Fruit fly (Drosophila melanogaster): ENCODE results near the gene Met.

Gene Met

DNA sequence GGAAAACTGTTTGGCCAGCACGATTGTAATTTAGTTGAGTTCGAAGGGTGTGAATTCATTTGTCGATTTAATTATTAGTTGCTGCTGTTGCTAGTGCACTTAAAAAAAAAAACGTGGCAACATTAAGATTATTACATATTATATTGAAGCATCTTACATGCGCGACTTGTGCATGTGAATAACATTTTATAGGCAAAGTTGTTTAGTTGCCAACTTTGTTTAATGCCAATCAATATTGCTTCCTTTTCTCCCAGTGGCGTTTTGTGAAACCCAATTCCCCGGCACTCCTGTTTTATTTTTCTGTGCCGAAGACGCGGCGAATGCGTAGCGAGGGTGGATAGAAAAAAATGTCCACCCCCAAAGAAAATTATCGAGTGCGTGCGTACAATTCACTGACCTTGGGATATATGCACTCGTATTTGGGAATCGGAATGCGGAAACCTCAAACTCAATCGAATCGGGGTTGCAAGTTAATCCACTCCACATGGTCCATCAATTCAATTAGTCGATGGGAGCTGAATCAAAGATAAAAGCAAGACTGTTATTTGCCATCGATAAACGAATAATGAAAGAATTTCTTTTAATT is 13.2 kb downstream of the Met start (continued):
- TF ChIP-seq CG7987 (GFP tag; optimal IDR thresholded peaks at IDR 0.05) (no peak), CG15514 (GFP tag; optimal IDR thresholded peaks at IDR 0.05) (no peak), chn (GFP tag; optimal IDR thresholded peaks at IDR 0.05) (peak; percentile 72), CG6683 (GFP tag; optimal IDR thresholded peaks at IDR 0.05) (no peak), klu (GFP tag; IDR thresholded peaks at IDR 0.05) (no peak), vnd (GFP tag; IDR thresholded peaks at IDR 0.05; ENCODE audit: partially characterized antibody) (no peak), her (GFP tag; optimal IDR thresholded peaks at IDR 0.05) (no peak)

DNA sequence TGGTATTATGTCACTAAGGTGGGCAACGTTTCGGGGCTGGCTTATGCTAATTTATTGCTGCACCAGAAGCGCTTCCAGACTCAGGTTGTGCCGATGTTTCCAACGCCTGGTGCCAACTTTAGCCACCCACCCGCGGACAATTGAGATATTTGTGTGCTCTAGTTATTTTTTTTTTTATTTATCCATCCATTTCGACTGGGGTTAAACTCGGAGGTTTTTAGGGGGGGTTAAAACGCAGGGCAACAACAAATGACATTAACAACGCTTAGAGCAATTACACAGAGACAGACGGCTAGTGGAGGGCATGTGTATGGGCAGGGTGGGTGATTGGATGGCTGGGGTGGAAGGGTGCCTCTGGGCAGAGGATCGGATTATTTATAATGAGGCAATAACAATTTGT is 15.8 kb downstream of the Met start:
- TF ChIP-seq CG18262 (tag; optimal IDR thresholded peaks at IDR 0.05) (no peak), Ssrp (tag; optimal IDR thresholded peaks at IDR 0.05) (no peak), lbe (GFP tag; optimal IDR thresholded peaks at IDR 0.05) (no peak), Bgb (GFP tag; IDR thresholded peaks at IDR 0.05; ENCODE audit: partially characterized antibody) (no peak), org-1 (GFP tag; optimal IDR thresholded peaks at IDR 0.05) (no peak), gsb-n (tag; optimal IDR thresholded peaks at IDR 0.05) (peak; percentile 2), kni (GFP tag; optimal IDR thresholded peaks at IDR 0.05) (peak; percentile 56), CoRest (tag; optimal IDR thresholded peaks at IDR 0.05) (no peak), sens (GFP tag) (peak; percentile 13), pros (GFP tag; optimal IDR thresholded peaks at IDR 0.05) (peak; percentile 77), bab2 (GFP tag; optimal IDR thresholded peaks at IDR 0.05) (no peak), crol (GFP tag; IDR thresholded peaks at IDR 0.05) (0 out of 2 replicates have a peak, but pooled peaks have one; percentile 13), ac (GFP tag; optimal IDR thresholded peaks at IDR 0.05) (no peak), slbo (GFP tag; IDR thresholded peaks at IDR 0.05) (no peak), CG1529 (GFP tag; optimal IDR thresholded peaks at IDR 0.05) (no peak), CG5953 (GFP tag; IDR thresholded peaks at IDR 0.05) (no peak), eve (GFP tag; optimal IDR thresholded peaks at IDR 0.05) (no peak), CG8478 (optimal IDR thresholded peaks at IDR 0.05) (no peak), CG6254 (GFP tag; optimal IDR thresholded peaks at IDR 0.05) (no peak), sqz (GFP tag; optimal IDR thresholded peaks at IDR 0.05) (peak; percentile 53), oc (tag; optimal IDR thresholded peaks at IDR 0.05) (peak; percentile 51)

dm6 chrX:11633199-11633598 is 17.3 kb downstream of the Met start:
- peak; percentile 40 for TF ChIP-seq CG1603 (tag; optimal IDR thresholded peaks at IDR 0.05)
- 0 out of 3 replicates have a peak, but pooled peaks have one; percentile 7 for TF ChIP-seq row (GFP tag; IDR thresholded peaks at IDR 0.05)
- TF ChIP-seq sens (GFP tag) = peak; percentile 6
- TF ChIP-seq bsh (GFP tag; optimal IDR thresholded peaks at IDR 0.05) = peak in 1 of 2 experiments; percentile 19
- peak; percentile 3 for TF ChIP-seq CG11504 (tag; optimal IDR thresholded peaks at IDR 0.05)

- TF ChIP-seq klu (GFP tag; IDR thresholded peaks at IDR 0.05) (no peak), tna (GFP tag; IDR thresholded peaks at IDR 0.05; ENCODE audit: partially characterized antibody) (no peak), pfk (GFP tag; optimal IDR thresholded peaks at IDR 0.05) (peak; percentile 91), dpn (GFP tag; optimal IDR thresholded peaks at IDR 0.05) (no peak), CG6791 (GFP tag; IDR thresholded peaks at IDR 0.05; ENCODE audit: partially characterized antibody) (0 out of 3 replicates have a peak, but pooled peaks have one; percentile 24), Kr (GFP tag; optimal IDR thresholded peaks at IDR 0.05) (no peak), NC2β (GFP tag; optimal IDR thresholded peaks at IDR 0.05) (no peak), dmrt99B (tag; optimal IDR thresholded peaks at IDR 0.05) (no peak), Mad (GFP tag; optimal IDR thresholded peaks at IDR 0.05) (no peak), CG18011 (GFP tag; optimal IDR thresholded peaks at IDR 0.05) (no peak), CG43689 (GFP tag; IDR thresholded peaks at IDR 0.05) (no peak), CG10979 (tag; optimal IDR thresholded peaks at IDR 0.05) (no peak), CG15269 (tag; optimal IDR thresholded peaks at IDR 0.05) (no peak), sr (GFP tag; IDR thresholded peaks at IDR 0.05) (no peak), h (optimal IDR thresholded peaks at IDR 0.05) (no peak), CG30020 (tag; optimal IDR thresholded peaks at IDR 0.05) (peak; percentile 59), CG1832 (GFP tag; optimal IDR thresholded peaks at IDR 0.05) (peak; percentile 76)
Measured at dm6 chrX:11640477-11640876, 24.6 kb downstream of the Met start.
